Worm (Caenorhabditis elegans) whole organism, young adult: ENCODE results near the gene mfsd-8.
A peak's percentile ranks its signal among the peaks of the same experiment; 100 is the strongest.

Experiments
- C06A6.2 ChIP-seq: fragments of 200-800 bp; sonication (Bioruptor generic); conservative IDR thresholded peaks from 2 replicates; pipeline ENCODE4 v1.3.6; 2022; ENCODE audit warnings: missing genetic modification characterization, missing compliant biosample characterization
- F10E7.11 ChIP-seq: sonication (generic microtip); optimal IDR thresholded peaks from 2 replicates; lab custom pipeline; 2017; ENCODE audit warnings: mild to moderate bottlenecking, missing genetic modification characterization, moderate library complexity, missing compliant biosample characterization
- F22D6.2 ChIP-seq: sonication (generic microtip); optimal IDR thresholded peaks from 2 replicates; lab custom pipeline; 2016; ENCODE audit warnings: mild to moderate bottlenecking, missing genetic modification characterization, missing compliant biosample characterization
- F23B12.7 ChIP-seq: sonication (generic microtip); optimal IDR thresholded peaks from 2 replicates; lab custom pipeline; 2017; ENCODE audit warnings: missing genetic modification characterization, mild to moderate bottlenecking, missing compliant biosample characterization, antibody characterized with exemption, moderate library complexity; ENCODE audit not compliant: insufficient read depth
- F33H1.4 ChIP-seq: fragments of 200-800 bp; sonication (Bioruptor generic); IDR thresholded peaks from 2 replicates; pipeline ENCODE4 v1.3.6; 2022; ENCODE audit warnings: missing genetic modification reagents, missing genetic modification characterization, missing compliant biosample characterization
- F37B4.10 ChIP-seq: fragments of 200-800 bp; sonication (Bioruptor generic); IDR thresholded peaks from 2 replicates; pipeline ENCODE4 v1.3.6; 2022; ENCODE audit warnings: missing genetic modification characterization, missing compliant biosample characterization
- F39B2.1 ChIP-seq: fragments of 200-800 bp; sonication (Bioruptor generic); IDR thresholded peaks from 2 replicates; pipeline ENCODE4 v1.3.6; 2022; ENCODE audit warnings: missing genetic modification reagents, missing genetic modification characterization, missing compliant biosample characterization
- F55B11.4 ChIP-seq: sonication (generic microtip); optimal IDR thresholded peaks from 2 replicates; lab custom pipeline; 2016; ENCODE audit warnings: missing compliant biosample characterization, missing genetic modification characterization, borderline replicate concordance; ENCODE audit not compliant: insufficient read depth
- F57A8.1 ChIP-seq: fragments of 200-800 bp; sonication (Bioruptor generic); optimal IDR thresholded peaks from 2 replicates; lab custom pipeline; 2018; ENCODE audit warnings: mild to moderate bottlenecking, missing genetic modification characterization, moderate library complexity, missing compliant biosample characterization
- F57C9.4 ChIP-seq: sonication (generic microtip); optimal IDR thresholded peaks from 2 replicates; lab custom pipeline; 2017; ENCODE audit warnings: mild to moderate bottlenecking, missing genetic modification characterization, missing compliant biosample characterization
- Y53G8AR.9 ChIP-seq: fragments of 200-800 bp; sonication (Bioruptor generic); conservative IDR thresholded peaks from 2 replicates; pipeline ENCODE4 v1.3.6; 2022; ENCODE audit warnings: missing genetic modification reagents, missing genetic modification characterization, missing compliant biosample characterization
- Y56A3A.18 ChIP-seq: fragments of 200-800 bp; sonication (Bioruptor generic); IDR thresholded peaks from 2 replicates; pipeline ENCODE4 v1.3.6; 2022; ENCODE audit warnings: missing genetic modification reagents, missing genetic modification characterization, missing compliant biosample characterization
- Y67H2A.10 ChIP-seq: fragments of 200-800 bp; sonication (Bioruptor generic); conservative IDR thresholded peaks from 2 replicates; pipeline ENCODE4 v1.3.6; 2022; ENCODE audit warnings: missing genetic modification reagents, missing genetic modification characterization, missing compliant biosample characterization
- akir-1 ChIP-seq: fragments of 200-800 bp; sonication (Bioruptor generic); optimal IDR thresholded peaks from 2 replicates; lab custom pipeline; 2018; ENCODE audit warnings: mild to moderate bottlenecking, missing genetic modification characterization, moderate library complexity, missing compliant biosample characterization
- attf-3 ChIP-seq: fragments of 200-800 bp; sonication (Bioruptor generic); conservative IDR thresholded peaks from 2 replicates; pipeline ENCODE4 v1.3.6; 2022; ENCODE audit warnings: missing genetic modification reagents, missing genetic modification characterization, missing compliant biosample characterization
- attf-5 ChIP-seq: fragments of 200-800 bp; sonication (Bioruptor generic); optimal IDR thresholded peaks from 2 replicates; lab custom pipeline; 2018; ENCODE audit warnings: mild to moderate bottlenecking, missing genetic modification characterization, missing compliant biosample characterization
- attf-6 ChIP-seq: fragments of 200-800 bp; sonication (Bioruptor generic); IDR thresholded peaks from 2 replicates; pipeline ENCODE4 v1.3.6; 2022; ENCODE audit warnings: missing genetic modification reagents, missing genetic modification characterization, missing compliant biosample characterization
- bed-2 ChIP-seq: fragments of 200-800 bp; sonication (Bioruptor generic); IDR thresholded peaks from 2 replicates; pipeline ENCODE4 v1.3.6; 2022; ENCODE audit warnings: missing genetic modification reagents, missing genetic modification characterization, missing compliant biosample characterization
- ceh-79 ChIP-seq: sonication (generic microtip); optimal IDR thresholded peaks from 2 replicates; lab custom pipeline; 2017; ENCODE audit warnings: mild to moderate bottlenecking, missing genetic modification characterization, missing compliant biosample characterization
- dpl-1 ChIP-seq: fragments of 150-350 bp; optimal IDR thresholded peaks from 2 replicates; lab custom pipeline; 2014; ENCODE audit warnings: missing biosample characterization, missing genetic modification reagents, missing genetic modification characterization
- efl-1 ChIP-seq: fragments of 150-350 bp; optimal IDR thresholded peaks from 2 replicates; lab custom pipeline; 2014; ENCODE audit warnings: missing biosample characterization, missing genetic modification reagents, missing genetic modification characterization
- egl-44 ChIP-seq: fragments of 200-800 bp; sonication (Bioruptor generic); IDR thresholded peaks from 2 replicates; pipeline ENCODE4 v1.3.6; 2022; ENCODE audit warnings: missing genetic modification reagents, missing genetic modification characterization, missing compliant biosample characterization
- gei-17 ChIP-seq: fragments of 200-800 bp; sonication (Bioruptor generic); optimal IDR thresholded peaks from 2 replicates; lab custom pipeline; 2018; ENCODE audit warnings: mild to moderate bottlenecking, missing genetic modification characterization, missing compliant biosample characterization
- let-607 ChIP-seq, 2 experiments: fragments of 200-800 bp in 1 of 2; sonication (Bioruptor generic) in 1 of 2; sonication (generic microtip) in 1 of 2; optimal IDR thresholded peaks; 2 replicates each; lab custom pipeline; 2016 to 2018; ENCODE audit warnings: mild to moderate bottlenecking in 2 of 2, missing compliant biosample characterization in 2 of 2, missing genetic modification characterization in 2 of 2, moderate library complexity in 2 of 2, missing genotype in 1 of 2
- lin-35 ChIP-seq, 3 experiments: fragments of 150-350 bp in 2 of 3; sonication (generic microtip) in 1 of 3; optimal IDR thresholded peaks; 2 replicates each; lab custom pipeline; 2014 to 2018; ENCODE audit warnings: missing biosample characterization in 3 of 3, missing genetic modification characterization in 3 of 3, missing genetic modification reagents in 3 of 3
- lsl-1 ChIP-seq: fragments of 200-800 bp; sonication (Bioruptor generic); optimal IDR thresholded peaks from 2 replicates; lab custom pipeline; 2018; ENCODE audit warnings: mild to moderate bottlenecking, missing genetic modification characterization, moderate library complexity, missing compliant biosample characterization
- madf-3 ChIP-seq: fragments of 200-800 bp; sonication (Bioruptor generic); IDR thresholded peaks from 2 replicates; pipeline ENCODE4 v1.3.6; 2022; ENCODE audit warnings: missing genetic modification reagents, missing genetic modification characterization, missing compliant biosample characterization
- mcd-1 ChIP-seq: fragments of 200-800 bp; sonication (Bioruptor generic); IDR thresholded peaks from 2 replicates; pipeline ENCODE4 v1.3.6; 2022; ENCODE audit warnings: missing genetic modification reagents, missing genetic modification characterization, missing compliant biosample characterization
- nhr-120 ChIP-seq: fragments of 200-800 bp; sonication (Bioruptor generic); IDR thresholded peaks from 2 replicates; pipeline ENCODE4 v1.3.6; 2022; ENCODE audit warnings: missing genetic modification characterization, missing compliant biosample characterization
- nhr-179 ChIP-seq: sonication (generic microtip); optimal IDR thresholded peaks from 2 replicates; lab custom pipeline; 2016; ENCODE audit warnings: mild to moderate bottlenecking, missing genetic modification characterization, missing compliant biosample characterization
- nhr-80 ChIP-seq: sonication (generic microtip); optimal IDR thresholded peaks from 2 replicates; lab custom pipeline; 2016; ENCODE audit warnings: missing genetic modification characterization, missing compliant biosample characterization
- rcor-1 ChIP-seq: fragments of 200-800 bp; sonication (Bioruptor generic); IDR thresholded peaks from 2 replicates; pipeline ENCODE4 v1.3.6; 2022; ENCODE audit warnings: missing genetic modification reagents, missing genetic modification characterization, missing compliant biosample characterization
- rec-8 ChIP-seq, 2 experiments: sonication (generic microtip); optimal IDR thresholded peaks; 2 replicates each; lab custom pipeline; 2016; ENCODE audit warnings: mild to moderate bottlenecking in 2 of 2, missing genetic modification characterization in 2 of 2, missing genetic modification reagents in 2 of 2, missing genotype in 2 of 2, missing biosample characterization in 1 of 2, missing compliant biosample characterization in 1 of 2, moderate library complexity in 1 of 2
- snpc-1.3 ChIP-seq: sonication (generic microtip); optimal IDR thresholded peaks from 2 replicates; lab custom pipeline; 2017; ENCODE audit warnings: missing genetic modification characterization, mild to moderate bottlenecking, missing compliant biosample characterization, antibody characterized with exemption, moderate library complexity, missing genotype, missing genetic modification reagents; ENCODE audit not compliant: insufficient read depth
- snpc-3.4 ChIP-seq: sonication (generic microtip); optimal IDR thresholded peaks from 2 replicates; lab custom pipeline; 2017; ENCODE audit warnings: missing genetic modification characterization, mild to moderate bottlenecking, missing compliant biosample characterization, antibody characterized with exemption, moderate library complexity, missing genotype, missing genetic modification reagents
- snpc-4 ChIP-seq, 5 experiments: fragments of 150-350 bp in 1 of 5; sonication (generic microtip) in 4 of 5; optimal IDR thresholded peaks; 2 replicates each; lab custom pipeline; 2014 to 2018; ENCODE audit warnings: missing genetic modification characterization in 5 of 5, missing biosample characterization in 3 of 5, antibody characterized with exemption in 2 of 5, mild to moderate bottlenecking in 2 of 5, missing compliant biosample characterization in 2 of 5, missing genotype in 2 of 5, moderate library complexity in 2 of 5, missing genetic modification reagents in 1 of 5
- unc-130 ChIP-seq: sonication (generic microtip); optimal IDR thresholded peaks from 2 replicates; lab custom pipeline; 2016; ENCODE audit warnings: missing genetic modification reagents, missing genetic modification characterization, missing compliant biosample characterization
- unc-62 ChIP-seq: fragments of 150-350 bp; optimal IDR thresholded peaks from 2 replicates; lab custom pipeline; 2014; ENCODE audit warnings: missing biosample characterization, missing genetic modification reagents, missing genetic modification characterization
- zfh-2 ChIP-seq: fragments of 200-800 bp; sonication (Bioruptor generic); conservative IDR thresholded peaks from 2 replicates; pipeline ENCODE4 v1.3.6; 2022; ENCODE audit warnings: missing genetic modification reagents, missing genetic modification characterization, missing compliant biosample characterization
- ztf-18 ChIP-seq: sonication (generic microtip); optimal IDR thresholded peaks from 2 replicates; lab custom pipeline; 2016; ENCODE audit warnings: missing genotype, mild to moderate bottlenecking, missing genetic modification characterization, missing compliant biosample characterization
- ztf-26 ChIP-seq: sonication (generic microtip); optimal IDR thresholded peaks from 2 replicates; lab custom pipeline; 2017; ENCODE audit warnings: missing genetic modification characterization, missing compliant biosample characterization
- ztf-28 ChIP-seq: fragments of 200-800 bp; sonication (Bioruptor generic); IDR thresholded peaks from 2 replicates; pipeline ENCODE4 v1.3.6; 2022; ENCODE audit warnings: missing genetic modification reagents, missing genetic modification characterization, missing compliant biosample characterization

The mfsd-8 gene

ce11 chrIII:3248307-3249037, 33.6 kb upstream of the mfsd-8 start, which contains the start of gene nduf-9:
TSS of gene nduf-9 (minus strand) at chrIII:3248575.
- TF ChIP-seq attf-6 (no peak), F33H1.4 (peak; percentile 37), snpc-4 (GFP tag; optimal IDR thresholded peaks at IDR 0.05; lab: Kevin White, UChicago) (no peak), snpc-4 (tag; optimal IDR thresholded peaks at IDR 0.05; lab: Kevin White, UChicago) (peak in 1 of 4 experiments; percentile 27), lsl-1 (peak; percentile 71), F55B11.4 (tag; lab: Kevin White, UChicago) (no peak), zfh-2 (GFP tag; lab: Robert Waterston, UW) (peak; percentile 56; the same call in 1 of the 2 replicates), ztf-28 (GFP tag; lab: Robert Waterston, UW) (0 out of 2 replicates have a peak, but pooled peaks have one; percentile 8), snpc-1.3 (tag; lab: Kevin White, UChicago) (no peak), mcd-1 (GFP tag; lab: Robert Waterston, UW) (peak; percentile 52), F23B12.7 (tag; lab: Kevin White, UChicago) (peak; percentile 33), rcor-1 (GFP tag; lab: Robert Waterston, UW) (0 out of 2 replicates have a peak, but pooled peaks have one; percentile 9), efl-1 (GFP tag; lab: Kevin White, UChicago) (no peak), lin-35 (GFP tag; optimal IDR thresholded peaks at IDR 0.05; lab: Kevin White, UChicago) (peak in 1 of 3 experiments; percentile 38), Y67H2A.10 (GFP tag; lab: Robert Waterston, UW) (no peak)

ce11 chrIII:3249038-3249420, 33.1 kb upstream of the mfsd-8 start:
- TF ChIP-seq bed-2 (no peak), unc-62 (GFP tag; lab: Kevin White, UChicago) (no peak), ztf-26 (tag; lab: Kevin White, UChicago) (peak; percentile 4), snpc-1.3 (tag; lab: Kevin White, UChicago) (peak; percentile 58), snpc-3.4 (tag; lab: Kevin White, UChicago) (peak; percentile 74), F37B4.10 (GFP tag; lab: Robert Waterston, UW) (no peak), Y67H2A.10 (GFP tag; lab: Robert Waterston, UW) (no peak), C06A6.2 (GFP tag; lab: Robert Waterston, UW) (no peak), F39B2.1 (GFP tag; lab: Robert Waterston, UW) (no peak), attf-3 (GFP tag; lab: Robert Waterston, UW) (no peak), rec-8 (tag; optimal IDR thresholded peaks at IDR 0.05; lab: Kevin White, UChicago) (peak; percentile 56 to 86), Y53G8AR.9 (GFP tag; lab: Robert Waterston, UW) (peak; percentile 77), attf-6 (peak; percentile 68; the same call in 1 of the 2 replicates), ceh-79 (tag; lab: Kevin White, UChicago) (peak; percentile 26), let-607 (tag; optimal IDR thresholded peaks at IDR 0.05; lab: Kevin White, UChicago) (peak; percentile 0 to 53), nhr-179 (peak; percentile 8), ztf-18 (tag; lab: Kevin White, UChicago) (peak; percentile 73), madf-3 (GFP tag; lab: Robert Waterston, UW) (no peak), nhr-120 (GFP tag; lab: Robert Waterston, UW) (0 out of 2 replicates have a peak, but pooled peaks have one; percentile 64), dpl-1 (GFP tag; lab: Kevin White, UChicago) (no peak), ztf-28 (GFP tag; lab: Robert Waterston, UW) (peak; percentile 55; the same call in 1 of the 2 replicates), F57C9.4 (tag; lab: Kevin White, UChicago) (peak; percentile 28), F10E7.11 (tag; lab: Kevin White, UChicago) (peak; percentile 10), F57A8.1 (GFP tag; lab: Kevin White, UChicago) (no peak), attf-5 (GFP tag; lab: Kevin White, UChicago) (peak; percentile 36), lsl-1 (peak; percentile 49), gei-17 (no peak), akir-1 (GFP tag; lab: Kevin White, UChicago) (no peak), F22D6.2 (tag; lab: Kevin White, UChicago) (peak; percentile 38), Y56A3A.18 (no peak), unc-130 (peak; percentile 46), nhr-80 (tag; lab: Kevin White, UChicago) (no peak), egl-44 (GFP tag; lab: Robert Waterston, UW) (peak; percentile 67; the same call in 1 of the 2 replicates)
